Fruit fly (Drosophila melanogaster): ENCODE measurements around the gene borr.

borr gene

DNA sequence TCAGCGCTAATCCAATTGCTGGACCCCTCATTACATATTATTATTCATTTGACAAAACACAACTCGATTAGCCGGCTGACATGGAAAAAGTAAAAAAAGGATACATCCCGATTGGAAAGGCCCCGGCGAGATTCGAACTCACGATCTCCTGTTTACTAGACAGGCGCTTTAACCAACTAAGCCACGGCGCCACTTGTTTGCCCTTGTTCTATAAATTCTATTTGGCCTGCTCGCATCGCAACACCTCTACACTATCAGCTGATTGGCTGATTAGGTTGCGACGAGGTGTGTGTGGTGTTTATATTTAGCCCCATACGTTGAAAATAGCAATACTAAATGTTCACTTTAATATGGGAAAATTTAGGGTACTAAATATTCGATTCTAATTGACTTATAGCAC lies 16.5 kb downstream of the borr start:
- TF ChIP-seq Pif1B (GFP tag; optimal IDR thresholded peaks at IDR 0.05) (no peak), EcR (GFP tag; optimal IDR thresholded peaks at IDR 0.05) (no peak), CG17806 (tag; optimal IDR thresholded peaks at IDR 0.05) (no peak), CG13204 (GFP tag; optimal IDR thresholded peaks at IDR 0.05) (no peak), Ets98B (GFP tag; IDR thresholded peaks at IDR 0.05) (no peak), CG14655 (GFP tag; optimal IDR thresholded peaks at IDR 0.05) (no peak), CG10348 (GFP tag; IDR thresholded peaks at IDR 0.05) (no peak), CG8159 (tag; optimal IDR thresholded peaks at IDR 0.05) (no peak), CG12605 (GFP tag; IDR thresholded peaks at IDR 0.05) (no peak), CG34367 (tag; optimal IDR thresholded peaks at IDR 0.05) (no peak), Snoo (tag; optimal IDR thresholded peaks at IDR 0.05) (no peak), CG32121 (GFP tag; IDR thresholded peaks at IDR 0.05) (no peak), CG8301 (tag; optimal IDR thresholded peaks at IDR 0.05) (no peak)

DNA sequence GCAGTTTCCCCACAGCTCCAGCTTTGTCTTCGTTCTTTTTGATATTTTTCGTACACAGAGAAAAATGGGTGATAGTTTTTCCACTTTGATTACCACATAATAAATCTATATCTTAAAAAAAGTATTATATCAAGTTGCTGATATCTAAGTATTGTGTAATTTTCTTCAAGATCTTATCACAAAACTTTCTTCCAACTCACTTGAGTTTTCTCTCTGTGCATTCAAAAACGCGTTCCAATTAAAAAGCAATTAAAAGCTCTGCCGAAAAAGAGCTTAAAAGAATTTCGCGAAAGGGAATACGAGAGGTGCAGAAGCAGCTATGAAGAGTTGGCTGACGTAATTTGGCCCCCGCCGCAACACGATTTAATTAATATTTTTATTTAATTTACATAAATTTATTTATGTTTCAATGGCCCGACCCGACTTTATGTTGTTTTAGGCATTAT lies 17.3 kb downstream of the borr start:
- no peak for TF ChIP-seq CG9948 (tag; optimal IDR thresholded peaks at IDR 0.05)
- no peak for TF ChIP-seq CG15710 (tag; optimal IDR thresholded peaks at IDR 0.05)
- TF ChIP-seq Snoo (tag; optimal IDR thresholded peaks at IDR 0.05) = peak; percentile 63

DNA sequence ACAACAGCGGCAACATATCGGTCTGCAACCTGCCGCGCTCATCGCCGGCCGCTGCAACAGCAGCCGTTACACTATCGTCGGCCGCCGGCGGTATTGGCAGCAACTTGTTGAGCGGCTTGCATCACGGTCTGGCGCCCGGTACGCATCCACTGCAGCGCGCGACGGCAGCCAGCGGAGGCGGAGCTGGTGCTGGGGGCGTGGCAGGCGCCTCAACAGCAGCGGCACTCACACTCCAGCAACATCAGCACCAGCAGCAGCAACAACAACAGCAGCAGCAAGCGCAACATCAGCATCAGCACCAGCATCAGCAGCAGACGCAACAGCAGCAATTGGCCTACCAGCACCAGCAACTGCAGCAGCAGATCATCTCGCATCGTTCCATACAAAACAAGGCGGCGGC lies 18.8 kb downstream of the borr start:
- TF ChIP-seq CG13204 (GFP tag; optimal IDR thresholded peaks at IDR 0.05) (peak; percentile 16), CG12605 (GFP tag; IDR thresholded peaks at IDR 0.05) (no peak)

DNA sequence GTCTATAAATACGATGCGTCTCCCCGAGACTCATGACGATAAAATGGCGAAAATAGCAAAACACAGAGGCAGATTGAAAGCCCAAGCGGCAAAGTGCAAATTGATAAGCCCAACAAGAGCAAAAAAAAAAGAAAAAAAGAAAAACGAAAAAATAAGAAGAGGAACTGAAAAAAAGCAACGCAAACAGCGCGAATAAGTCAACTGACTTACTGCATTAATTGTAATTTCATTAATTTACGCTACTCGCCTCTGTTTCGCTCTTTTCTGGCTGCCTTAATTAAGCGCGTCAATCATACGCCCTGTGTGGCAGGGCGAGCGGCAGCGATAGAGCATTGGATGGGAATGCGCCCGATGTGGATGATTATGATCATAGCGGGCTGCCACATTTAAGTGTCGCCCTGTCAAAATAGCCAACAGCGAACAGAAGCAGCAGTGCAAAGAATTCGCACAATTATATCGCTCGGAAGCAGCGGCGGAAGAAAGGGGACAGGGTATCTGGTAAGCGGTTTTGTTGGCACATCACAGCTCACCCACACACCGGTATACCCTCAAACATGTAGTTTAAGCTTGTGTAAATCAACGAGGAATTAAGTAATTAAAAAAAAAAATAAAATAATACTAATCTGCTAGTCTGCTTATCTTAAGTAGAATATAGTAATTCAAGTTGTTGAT lies 21.0 kb downstream of the borr start:
- peak; percentile 70 for TF ChIP-seq CG13204 (GFP tag; optimal IDR thresholded peaks at IDR 0.05)
- peak; percentile 57 for TF ChIP-seq CG15710 (tag; optimal IDR thresholded peaks at IDR 0.05)
- peak; percentile 34 for TF ChIP-seq CG8301 (tag; optimal IDR thresholded peaks at IDR 0.05)
- TF ChIP-seq CG32121 (GFP tag; IDR thresholded peaks at IDR 0.05) = peak; percentile 73
- peak; percentile 52 for TF ChIP-seq CG17806 (tag; optimal IDR thresholded peaks at IDR 0.05)
- TF ChIP-seq gl (tag; optimal IDR thresholded peaks at IDR 0.05) = peak; percentile 81
- peak; percentile 85 for TF ChIP-seq CG4496 (GFP tag; IDR thresholded peaks at IDR 0.05)
- peak; percentile 76 for TF ChIP-seq Pif1B (GFP tag; optimal IDR thresholded peaks at IDR 0.05)
- TF ChIP-seq D1 (tag; optimal IDR thresholded peaks at IDR 0.05) = no peak
- peak; percentile 76 for TF ChIP-seq Ets98B (GFP tag; IDR thresholded peaks at IDR 0.05)
- peak; percentile 42 for TF ChIP-seq CG34367 (tag; optimal IDR thresholded peaks at IDR 0.05)
- peak; percentile 93 for TF ChIP-seq CG12605 (GFP tag; IDR thresholded peaks at IDR 0.05)
- TF ChIP-seq CG8159 (tag; optimal IDR thresholded peaks at IDR 0.05) = peak; percentile 56
- TF ChIP-seq Pif1A (GFP tag; optimal IDR thresholded peaks at IDR 0.05) = peak; percentile 76
- peak; percentile 20 for TF ChIP-seq Snoo (tag; optimal IDR thresholded peaks at IDR 0.05)
- TF ChIP-seq rn (GFP tag; IDR thresholded peaks at IDR 0.05) = 0 out of 2 replicates have a peak, but pooled peaks have one; percentile 16
- TF ChIP-seq CG10348 (GFP tag; IDR thresholded peaks at IDR 0.05) = no peak
- TF ChIP-seq EcR (GFP tag; optimal IDR thresholded peaks at IDR 0.05) = no peak
- TF ChIP-seq CG14655 (GFP tag; optimal IDR thresholded peaks at IDR 0.05) = peak; percentile 52
- TF ChIP-seq fd96Ca (GFP tag; IDR thresholded peaks at IDR 0.05) = peak; percentile 76
- TF ChIP-seq CG9948 (tag; optimal IDR thresholded peaks at IDR 0.05) = peak; percentile 22

DNA sequence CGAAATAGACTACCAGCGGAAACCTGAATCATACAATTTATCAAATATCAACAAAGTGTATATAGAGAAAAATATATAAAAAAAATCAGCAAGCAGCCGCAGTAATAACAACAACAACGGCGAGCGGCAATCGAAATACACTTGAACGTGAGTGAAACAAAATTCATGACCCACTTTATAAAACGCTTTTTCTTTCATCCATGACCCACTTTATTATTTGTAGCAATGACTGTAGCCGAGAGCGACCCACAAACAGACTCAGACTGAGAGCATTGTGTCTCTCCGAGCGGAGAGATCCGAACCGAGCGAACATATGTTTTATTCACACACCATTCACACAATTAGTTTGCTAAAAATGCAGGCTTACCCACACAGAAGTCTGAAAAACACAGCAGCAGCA lies 23.2 kb downstream of the borr start:
- 0 out of 2 replicates have a peak, but pooled peaks have one; percentile 14 for TF ChIP-seq CG32121 (GFP tag; IDR thresholded peaks at IDR 0.05)
- no peak; the same call in 1 of the 2 replicates for TF ChIP-seq Ets98B (GFP tag; IDR thresholded peaks at IDR 0.05)

DNA sequence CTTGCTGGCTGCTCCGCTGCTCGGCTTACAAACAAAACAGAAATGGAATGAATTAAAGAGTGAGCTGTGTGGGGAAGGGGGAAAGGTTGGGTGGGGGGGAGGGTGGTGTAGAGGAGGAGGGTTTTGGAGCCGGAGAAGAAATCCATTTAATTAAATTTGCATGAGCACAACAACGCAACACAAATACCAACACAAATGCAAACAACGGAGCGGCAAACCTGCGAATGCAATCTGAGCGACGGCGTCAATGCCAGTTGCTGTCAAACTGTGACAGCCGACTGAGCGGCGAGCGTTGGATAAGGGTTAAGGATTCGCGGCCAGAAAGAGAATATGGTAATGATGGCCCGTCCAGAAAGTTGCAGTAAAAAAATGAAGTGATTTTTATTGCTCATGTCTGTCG lies 27.5 kb downstream of the borr start:
- TF ChIP-seq CG12605 (GFP tag; IDR thresholded peaks at IDR 0.05) (no peak), CG32121 (GFP tag; IDR thresholded peaks at IDR 0.05) (no peak), D1 (tag; optimal IDR thresholded peaks at IDR 0.05) (no peak), Pif1A (GFP tag; optimal IDR thresholded peaks at IDR 0.05) (no peak), CG13204 (GFP tag; optimal IDR thresholded peaks at IDR 0.05) (peak; percentile 65), Snoo (tag; optimal IDR thresholded peaks at IDR 0.05) (no peak), EcR (GFP tag; optimal IDR thresholded peaks at IDR 0.05) (peak; percentile 46), CG17806 (tag; optimal IDR thresholded peaks at IDR 0.05) (no peak), Ets98B (GFP tag; IDR thresholded peaks at IDR 0.05) (no peak)

DNA sequence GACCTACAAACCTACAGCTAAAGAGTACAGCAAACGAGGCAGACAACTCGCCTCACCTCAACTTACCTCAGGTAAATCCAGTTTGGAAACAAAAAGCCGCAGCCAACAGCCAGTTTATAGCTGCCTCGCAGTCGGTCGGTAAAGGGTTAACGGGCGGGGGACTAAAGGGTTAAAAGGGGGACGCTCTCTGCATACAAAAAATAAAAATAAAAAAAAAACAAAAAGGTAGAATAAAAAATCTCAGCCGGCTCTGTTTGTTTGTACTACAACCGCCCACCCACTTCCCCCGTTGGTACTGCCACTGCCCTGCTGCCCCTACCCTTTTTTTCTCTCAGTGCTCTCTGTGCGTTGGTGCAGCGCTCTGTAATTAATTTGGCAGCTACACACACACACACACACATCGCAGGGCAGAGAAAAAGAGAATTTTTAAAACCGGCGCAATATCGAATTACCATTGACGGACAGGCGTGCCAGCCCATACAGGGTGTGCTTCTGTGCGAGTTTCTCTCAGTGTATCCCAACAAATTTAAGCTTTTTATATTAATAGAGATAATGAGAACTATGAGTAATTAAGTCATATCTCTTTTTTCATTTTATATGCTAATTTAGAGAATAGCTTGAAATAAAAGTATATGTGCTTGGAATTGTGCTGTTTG lies 28.4 kb downstream of the borr start:
- TF ChIP-seq fd96Ca (GFP tag; IDR thresholded peaks at IDR 0.05) (peak; percentile 80), D1 (tag; optimal IDR thresholded peaks at IDR 0.05) (no peak), CG8159 (tag; optimal IDR thresholded peaks at IDR 0.05) (peak; percentile 78), gl (tag; optimal IDR thresholded peaks at IDR 0.05) (peak; percentile 81), CG12605 (GFP tag; IDR thresholded peaks at IDR 0.05) (peak; percentile 74), CG9948 (tag; optimal IDR thresholded peaks at IDR 0.05) (peak; percentile 69), CG14655 (GFP tag; optimal IDR thresholded peaks at IDR 0.05) (peak; percentile 56), rn (GFP tag; IDR thresholded peaks at IDR 0.05) (peak; percentile 62), CG10348 (GFP tag; IDR thresholded peaks at IDR 0.05) (no peak), CG15710 (tag; optimal IDR thresholded peaks at IDR 0.05) (peak; percentile 77), CG17806 (tag; optimal IDR thresholded peaks at IDR 0.05) (peak; percentile 72), CG13204 (GFP tag; optimal IDR thresholded peaks at IDR 0.05) (peak; percentile 78), Pif1A (GFP tag; optimal IDR thresholded peaks at IDR 0.05) (peak; percentile 77), Pif1B (GFP tag; optimal IDR thresholded peaks at IDR 0.05) (peak; percentile 50), CG8301 (tag; optimal IDR thresholded peaks at IDR 0.05) (peak; percentile 36), CG34367 (tag; optimal IDR thresholded peaks at IDR 0.05) (peak; percentile 51), Snoo (tag; optimal IDR thresholded peaks at IDR 0.05) (peak; percentile 78), EcR (GFP tag; optimal IDR thresholded peaks at IDR 0.05) (peak; percentile 74), CG32121 (GFP tag; IDR thresholded peaks at IDR 0.05) (peak; percentile 77), CG4496 (GFP tag; IDR thresholded peaks at IDR 0.05) (peak; percentile 88), Ets98B (GFP tag; IDR thresholded peaks at IDR 0.05) (peak; percentile 81)

Data from whole organism, pupa.